Fruit fly (Drosophila melanogaster): ENCODE data around the gene CG10132.

CG10132 gene

dm6 chr2L:19473397-19474009 lies 45.1 kb upstream of the CG10132 start:
- TF ChIP-seq OdsH (GFP tag; optimal IDR thresholded peaks at IDR 0.05) (no peak), rgr (GFP tag; optimal IDR thresholded peaks at IDR 0.05) (no peak), jim (GFP tag; optimal IDR thresholded peaks at IDR 0.05) (no peak), HLH106 (tag; optimal IDR thresholded peaks at IDR 0.05) (no peak), Abd-B (GFP tag; optimal IDR thresholded peaks at IDR 0.05) (no peak), br (GFP tag; optimal IDR thresholded peaks at IDR 0.05) (no peak), Mio (GFP tag; optimal IDR thresholded peaks at IDR 0.05) (no peak), ey (GFP tag; optimal IDR thresholded peaks at IDR 0.05) (no peak), woc (GFP tag; optimal IDR thresholded peaks at IDR 0.05) (no peak), sage (GFP tag; optimal IDR thresholded peaks at IDR 0.05) (no peak), tai (GFP tag; optimal IDR thresholded peaks at IDR 0.05) (no peak), foxo (GFP tag; optimal IDR thresholded peaks at IDR 0.05) (no peak), dsf (GFP tag; optimal IDR thresholded peaks at IDR 0.05; ENCODE audit: borderline replicate concordance) (no peak), CG32264 (GFP tag; optimal IDR thresholded peaks at IDR 0.05) (no peak), Rel (GFP tag; optimal IDR thresholded peaks at IDR 0.05) (no peak), Rel (tag; optimal IDR thresholded peaks at IDR 0.05) (no peak), Hr78 (GFP tag; optimal IDR thresholded peaks at IDR 0.05) (no peak), CG9705 (GFP tag; optimal IDR thresholded peaks at IDR 0.05) (no peak), Hnf4 (GFP tag; optimal IDR thresholded peaks at IDR 0.05) (no peak), usp (GFP tag; optimal IDR thresholded peaks at IDR 0.05) (no peak), pan (optimal IDR thresholded peaks at IDR 0.05) (no peak)

- no peak for TF ChIP-seq sv (GFP tag; optimal IDR thresholded peaks at IDR 0.05)
- no peak for TF ChIP-seq OdsH (GFP tag; optimal IDR thresholded peaks at IDR 0.05)
- TF ChIP-seq tai (GFP tag; optimal IDR thresholded peaks at IDR 0.05) = no peak
- TF ChIP-seq Hnf4 (GFP tag; optimal IDR thresholded peaks at IDR 0.05) = no peak
- no peak for TF ChIP-seq br (GFP tag; optimal IDR thresholded peaks at IDR 0.05)
- no peak for TF ChIP-seq GATAd (GFP tag; optimal IDR thresholded peaks at IDR 0.05)
- TF ChIP-seq Dfd (GFP tag; optimal IDR thresholded peaks at IDR 0.05) = no peak
- no peak for TF ChIP-seq CG32264 (GFP tag; optimal IDR thresholded peaks at IDR 0.05)
- TF ChIP-seq Myc (optimal IDR thresholded peaks at IDR 0.05) = no peak
- no peak for TF ChIP-seq dl (GFP tag; optimal IDR thresholded peaks at IDR 0.05; ENCODE audit: insufficient read depth in 1 of 2, partially characterized antibody in 2 of 2)
- TF ChIP-seq N (GFP tag; optimal IDR thresholded peaks at IDR 0.05) = no peak
- TF ChIP-seq lola (GFP tag; optimal IDR thresholded peaks at IDR 0.05) = no peak
- TF ChIP-seq usp (GFP tag; optimal IDR thresholded peaks at IDR 0.05) = no peak
- TF ChIP-seq woc (GFP tag; optimal IDR thresholded peaks at IDR 0.05) = no peak
- TF ChIP-seq Jra (GFP tag; optimal IDR thresholded peaks at IDR 0.05) = no peak
- TF ChIP-seq psq (GFP tag; optimal IDR thresholded peaks at IDR 0.05) = no peak
- TF ChIP-seq Mio (GFP tag; optimal IDR thresholded peaks at IDR 0.05) = no peak
- TF ChIP-seq brk (GFP tag; optimal IDR thresholded peaks at IDR 0.05) = no peak
- TF ChIP-seq Rel (GFP tag; optimal IDR thresholded peaks at IDR 0.05) = no peak
- TF ChIP-seq Rel (tag; optimal IDR thresholded peaks at IDR 0.05) = no peak
- no peak for TF ChIP-seq HLH106 (tag; optimal IDR thresholded peaks at IDR 0.05)
Observed at dm6 chr2L:19479249-19479984, 39.2 kb upstream of the CG10132 start.

- TF ChIP-seq Jra (GFP tag; optimal IDR thresholded peaks at IDR 0.05) (no peak), Dfd (GFP tag; optimal IDR thresholded peaks at IDR 0.05) (peak; percentile 95)
Observed at dm6 chr2L:19480406-19481334, 38.0 kb upstream of the CG10132 start.

- TF ChIP-seq Dif (GFP tag; optimal IDR thresholded peaks at IDR 0.05; ENCODE audit: partially characterized antibody) (no peak), foxo (GFP tag; optimal IDR thresholded peaks at IDR 0.05) (no peak), Rel (GFP tag; optimal IDR thresholded peaks at IDR 0.05) (no peak), Rel (tag; optimal IDR thresholded peaks at IDR 0.05) (no peak), Jra (GFP tag; optimal IDR thresholded peaks at IDR 0.05) (no peak), pan (optimal IDR thresholded peaks at IDR 0.05) (no peak), Abd-B (GFP tag; optimal IDR thresholded peaks at IDR 0.05) (no peak), sv (GFP tag; optimal IDR thresholded peaks at IDR 0.05) (no peak), HLH106 (tag; optimal IDR thresholded peaks at IDR 0.05) (no peak), Hr78 (GFP tag; optimal IDR thresholded peaks at IDR 0.05) (no peak), CrebA (GFP tag; optimal IDR thresholded peaks at IDR 0.05; ENCODE audit: borderline replicate concordance) (no peak), CG32264 (GFP tag; optimal IDR thresholded peaks at IDR 0.05) (no peak), Dfd (GFP tag; optimal IDR thresholded peaks at IDR 0.05) (no peak)
Observed at dm6 chr2L:19484539-19484938, 34.1 kb upstream of the CG10132 start, which contains the start of the genes CG10195 and CG13084. Gene CG10195, minus strand, starts transcription at chr2L:19484705. Gene CG13084, plus strand, starts transcription at chr2L:19484930.
